Worm (Caenorhabditis elegans): Measurements from ENCODE around the gene dod-3.

Gene dod-3

ce11 chrV:2750006-2750405 lies 19.1 kb upstream of the dod-3 start, which contains the start of gene srx-24:
Gene srx-24, minus strand, starts transcription at chrV:2750106.
- TF ChIP-seq ztf-11 (tag; optimal IDR thresholded peaks at IDR 0.05) = no peak

- no peak for TF ChIP-seq unc-62 (GFP tag; optimal IDR thresholded peaks at IDR 0.05)
- no peak for TF ChIP-seq snpc-4 (tag; optimal IDR thresholded peaks at IDR 0.05)
- no peak for TF ChIP-seq bed-3 (GFP tag; optimal IDR thresholded peaks at IDR 0.05)
- TF ChIP-seq nhr-2 (tag; optimal IDR thresholded peaks at IDR 0.05) = no peak
- no peak for TF ChIP-seq ztf-11 (tag; optimal IDR thresholded peaks at IDR 0.05)
- no peak for TF ChIP-seq blmp-1 (tag; optimal IDR thresholded peaks at IDR 0.05)
- no peak for TF ChIP-seq unc-39 (tag; optimal IDR thresholded peaks at IDR 0.05)
- no peak for TF ChIP-seq mab-5 (tag; optimal IDR thresholded peaks at IDR 0.05)
- no peak for TF ChIP-seq mep-1 (tag; optimal IDR thresholded peaks at IDR 0.05)
- TF ChIP-seq lin-13 (tag; optimal IDR thresholded peaks at IDR 0.05) = no peak
- no peak for TF ChIP-seq nhr-237 (tag; optimal IDR thresholded peaks at IDR 0.05)
- TF ChIP-seq unc-120 (tag; optimal IDR thresholded peaks at IDR 0.05; ENCODE audit: poor library complexity, severe bottlenecking) = no peak
- no peak for TF ChIP-seq nhr-12 (tag; optimal IDR thresholded peaks at IDR 0.05)
- TF ChIP-seq drap-1 (GFP tag; optimal IDR thresholded peaks at IDR 0.05) = no peak
- TF ChIP-seq elt-1 (tag; optimal IDR thresholded peaks at IDR 0.05; ENCODE audit: borderline replicate concordance, insufficient read depth) = no peak
- TF ChIP-seq nhr-28 (tag; optimal IDR thresholded peaks at IDR 0.05) = no peak
- TF ChIP-seq lin-32 (GFP tag; optimal IDR thresholded peaks at IDR 0.05) = no peak
- no peak for TF ChIP-seq hlh-1 (tag; optimal IDR thresholded peaks at IDR 0.05)
- no peak for TF ChIP-seq ceh-39 (tag; optimal IDR thresholded peaks at IDR 0.05)
These were observed 15.5 kb upstream of the dod-3 start for ce11 chrV:2746404-2746803.

ce11 chrV:2742298-2742697 lies 11.4 kb upstream of the dod-3 start, which contains the start of gene srg-62:
Gene srg-62, minus strand, starts transcription at chrV:2742398.
- TF ChIP-seq sptf-1 (tag; optimal IDR thresholded peaks at IDR 0.05) (no peak), M03D4.4 (tag; optimal IDR thresholded peaks at IDR 0.05) (no peak), drap-1 (GFP tag; optimal IDR thresholded peaks at IDR 0.05) (no peak), tbx-8 (GFP tag; optimal IDR thresholded peaks at IDR 0.05) (no peak), hlh-1 (tag; optimal IDR thresholded peaks at IDR 0.05) (no peak), nhr-76 (tag; optimal IDR thresholded peaks at IDR 0.05) (no peak), blmp-1 (tag; optimal IDR thresholded peaks at IDR 0.05) (no peak), ham-2 (GFP tag; optimal IDR thresholded peaks at IDR 0.05) (no peak), snpc-4 (tag; optimal IDR thresholded peaks at IDR 0.05) (no peak), mep-1 (tag; optimal IDR thresholded peaks at IDR 0.05) (no peak), lsy-2 (tag; optimal IDR thresholded peaks at IDR 0.05) (no peak), unc-120 (tag; optimal IDR thresholded peaks at IDR 0.05; ENCODE audit: poor library complexity, severe bottlenecking) (no peak), ceh-43 (GFP tag; optimal IDR thresholded peaks at IDR 0.05) (no peak), ceh-39 (tag; optimal IDR thresholded peaks at IDR 0.05) (no peak), mab-5 (tag; optimal IDR thresholded peaks at IDR 0.05) (no peak), pha-4 (tag; optimal IDR thresholded peaks at IDR 0.05) (no peak), elt-1 (tag; optimal IDR thresholded peaks at IDR 0.05; ENCODE audit: borderline replicate concordance, insufficient read depth) (no peak), sem-2 (GFP tag; optimal IDR thresholded peaks at IDR 0.05) (no peak), ceh-83 (GFP tag; optimal IDR thresholded peaks at IDR 0.05) (no peak), unc-39 (tag; optimal IDR thresholded peaks at IDR 0.05) (no peak)

ce11 chrV:2740228-2740627 lies 9.3 kb upstream of the dod-3 start, which contains the start of gene srg-61:
Gene srg-61, minus strand, starts transcription at chrV:2740328.
- TF ChIP-seq blmp-1 (tag; optimal IDR thresholded peaks at IDR 0.05) (no peak), drap-1 (GFP tag; optimal IDR thresholded peaks at IDR 0.05) (no peak), ceh-39 (tag; optimal IDR thresholded peaks at IDR 0.05) (no peak)

- TF ChIP-seq nhr-12 (tag; optimal IDR thresholded peaks at IDR 0.05) (no peak), cnd-1 (tag; optimal IDR thresholded peaks at IDR 0.05) (no peak), hlh-1 (tag; optimal IDR thresholded peaks at IDR 0.05) (no peak), ceh-83 (GFP tag; optimal IDR thresholded peaks at IDR 0.05) (no peak), M03D4.4 (tag; optimal IDR thresholded peaks at IDR 0.05) (no peak), ceh-43 (GFP tag; optimal IDR thresholded peaks at IDR 0.05) (no peak), unc-39 (tag; optimal IDR thresholded peaks at IDR 0.05) (no peak), mls-2 (tag; optimal IDR thresholded peaks at IDR 0.05) (no peak), pha-4 (tag; optimal IDR thresholded peaks at IDR 0.05) (no peak), snpc-4 (tag; optimal IDR thresholded peaks at IDR 0.05) (no peak), mep-1 (tag; optimal IDR thresholded peaks at IDR 0.05) (no peak), lin-13 (tag; optimal IDR thresholded peaks at IDR 0.05) (no peak)
These were observed 8.7 kb upstream of the dod-3 start for ce11 chrV:2739607-2740006.
